Worm (Caenorhabditis elegans) whole organism, mixed stage, embryonic: ENCODE data around the gene sri-57.
"Not testable (repeated sequence)": the region's sequence is repeated elsewhere in the genome, so short reads cannot be mapped to it uniquely, and the experiment has no call there.

Experiments
- bed-3 ChIP-seq: fragments of 200-800 bp; sonication (Bioruptor generic); optimal IDR thresholded peaks from 3 replicates; lab custom pipeline; 2018; ENCODE audit warnings: mild to moderate bottlenecking, missing genetic modification characterization, moderate library complexity, missing compliant biosample characterization
- ceh-39 ChIP-seq: fragments of 150-350 bp; optimal IDR thresholded peaks from 2 replicates; lab custom pipeline; 2014; ENCODE audit warnings: missing biosample characterization, missing genetic modification characterization
- ceh-43 ChIP-seq: fragments of 200-800 bp; sonication (Bioruptor generic); optimal IDR thresholded peaks from 2 replicates; lab custom pipeline; 2018; ENCODE audit warnings: mild to moderate bottlenecking, missing genetic modification characterization, moderate library complexity, missing compliant biosample characterization
- ceh-83 ChIP-seq: fragments of 200-800 bp; sonication (Bioruptor generic); optimal IDR thresholded peaks from 2 replicates; lab custom pipeline; 2018; ENCODE audit warnings: mild to moderate bottlenecking, missing genetic modification characterization, missing compliant biosample characterization
- ces-1 ChIP-seq: fragments of 150-350 bp; optimal IDR thresholded peaks from 2 replicates; lab custom pipeline; 2014; ENCODE audit warnings: missing biosample characterization, missing genetic modification reagents, missing genetic modification characterization
- cnd-1 ChIP-seq: fragments of 200-800 bp; sonication (Bioruptor generic); optimal IDR thresholded peaks from 2 replicates; lab custom pipeline; 2018; ENCODE audit warnings: mild to moderate bottlenecking, missing genetic modification characterization, missing compliant biosample characterization
- ham-2 ChIP-seq: fragments of 200-800 bp; sonication (Bioruptor generic); optimal IDR thresholded peaks from 2 replicates; lab custom pipeline; 2018; ENCODE audit warnings: mild to moderate bottlenecking, missing genetic modification characterization, missing compliant biosample characterization
- hlh-1 ChIP-seq: fragments of 150-350 bp; optimal IDR thresholded peaks from 2 replicates; lab custom pipeline; 2014; ENCODE audit warnings: missing biosample characterization, missing genetic modification reagents, missing genetic modification characterization
- lin-32 ChIP-seq: fragments of 200-800 bp; sonication (Bioruptor generic); optimal IDR thresholded peaks from 2 replicates; lab custom pipeline; 2018; ENCODE audit warnings: mild to moderate bottlenecking, missing genetic modification characterization, missing compliant biosample characterization
- lsy-2 ChIP-seq: fragments of 150-350 bp; optimal IDR thresholded peaks from 2 replicates; lab custom pipeline; 2014; ENCODE audit warnings: missing biosample characterization, missing genetic modification characterization
- mep-1 ChIP-seq: fragments of 150-350 bp; optimal IDR thresholded peaks from 2 replicates; lab custom pipeline; 2017; ENCODE audit warnings: missing biosample characterization, missing genetic modification reagents, missing genetic modification characterization, inconsistent platforms
- nhr-12 ChIP-seq: fragments of 150-350 bp; optimal IDR thresholded peaks from 2 replicates; lab custom pipeline; 2014; ENCODE audit warnings: missing biosample characterization, missing genetic modification characterization
- nhr-2 ChIP-seq: fragments of 150-350 bp; optimal IDR thresholded peaks from 2 replicates; lab custom pipeline; 2014; ENCODE audit warnings: missing biosample characterization, missing genetic modification characterization
- nhr-28 ChIP-seq: fragments of 150-350 bp; optimal IDR thresholded peaks from 2 replicates; lab custom pipeline; 2014; ENCODE audit warnings: missing biosample characterization, missing genetic modification characterization
- pha-4 ChIP-seq: fragments of 150-350 bp; optimal IDR thresholded peaks from 2 replicates; lab custom pipeline; 2018; ENCODE audit warnings: missing biosample characterization, missing genetic modification reagents, missing genetic modification characterization
- sem-2 ChIP-seq: fragments of 200-800 bp; sonication (Bioruptor generic); optimal IDR thresholded peaks from 2 replicates; lab custom pipeline; 2018; ENCODE audit warnings: mild to moderate bottlenecking, missing genetic modification characterization, missing compliant biosample characterization
- snpc-4 ChIP-seq: fragments of 150-350 bp; optimal IDR thresholded peaks from 2 replicates; lab custom pipeline; 2014; ENCODE audit warnings: missing biosample characterization, missing genetic modification characterization
- sptf-1 ChIP-seq: sonication (generic microtip); optimal IDR thresholded peaks from 2 replicates; lab custom pipeline; 2017; ENCODE audit warnings: mild to moderate bottlenecking, missing genetic modification characterization, moderate library complexity, missing compliant biosample characterization
- tbx-8 ChIP-seq: fragments of 200-800 bp; sonication (Bioruptor generic); optimal IDR thresholded peaks from 2 replicates; lab custom pipeline; 2018; ENCODE audit warnings: mild to moderate bottlenecking, missing genetic modification characterization, moderate library complexity, missing compliant biosample characterization
- unc-120 ChIP-seq: sonication (generic microtip); optimal IDR thresholded peaks from 2 replicates; lab custom pipeline; 2017; ENCODE audit warnings: missing genetic modification characterization, missing compliant biosample characterization; ENCODE audit not compliant: poor library complexity, severe bottlenecking
- unc-39 ChIP-seq: fragments of 150-350 bp; optimal IDR thresholded peaks from 2 replicates; lab custom pipeline; 2014; ENCODE audit warnings: missing biosample characterization, missing genetic modification characterization
- unc-62 ChIP-seq: fragments of 150-350 bp; optimal IDR thresholded peaks from 2 replicates; lab custom pipeline; 2014; ENCODE audit warnings: missing biosample characterization, missing genetic modification reagents, missing genetic modification characterization
- zip-8 ChIP-seq: fragments of 150-350 bp; optimal IDR thresholded peaks from 2 replicates; lab custom pipeline; 2014; ENCODE audit warnings: missing biosample characterization, missing genetic modification characterization
- ztf-11 ChIP-seq: fragments of 150-350 bp; optimal IDR thresholded peaks from 2 replicates; lab custom pipeline; 2014; ENCODE audit warnings: missing biosample characterization, missing genetic modification characterization

The sri-57 gene

ce11 chrII:2686985-2687675 lies 14.9 kb upstream of the sri-57 start, which contains the start of the genes sup-9 and nspf-1:
Gene sup-9, minus strand, starts transcription at chrII:2687027.
Gene nspf-1, plus strand, starts transcription at chrII:2687625.
- TF ChIP-seq hlh-1 (tag; lab: Kevin White, UChicago): peak; percentile 34
- no peak for TF ChIP-seq nhr-12 (tag; lab: Kevin White, UChicago)
- peak; percentile 15 for TF ChIP-seq ces-1 (GFP tag; lab: Kevin White, UChicago)
- no peak for TF ChIP-seq ceh-43 (GFP tag; lab: Kevin White, UChicago)
- peak; percentile 48 for TF ChIP-seq unc-120 (tag; lab: Kevin White, UChicago)
- peak; percentile 65 for TF ChIP-seq unc-62 (GFP tag; lab: Kevin White, UChicago)
- TF ChIP-seq snpc-4 (tag; lab: Kevin White, UChicago): no peak
- TF ChIP-seq sem-2 (GFP tag; lab: Kevin White, UChicago): no peak
- no peak for TF ChIP-seq ceh-39 (tag; lab: Kevin White, UChicago)
- no peak for TF ChIP-seq ztf-11 (tag; lab: Kevin White, UChicago)
- TF ChIP-seq sptf-1 (tag; lab: Kevin White, UChicago): no peak
- TF ChIP-seq, all 35 proteins: peak for 4

DNA sequence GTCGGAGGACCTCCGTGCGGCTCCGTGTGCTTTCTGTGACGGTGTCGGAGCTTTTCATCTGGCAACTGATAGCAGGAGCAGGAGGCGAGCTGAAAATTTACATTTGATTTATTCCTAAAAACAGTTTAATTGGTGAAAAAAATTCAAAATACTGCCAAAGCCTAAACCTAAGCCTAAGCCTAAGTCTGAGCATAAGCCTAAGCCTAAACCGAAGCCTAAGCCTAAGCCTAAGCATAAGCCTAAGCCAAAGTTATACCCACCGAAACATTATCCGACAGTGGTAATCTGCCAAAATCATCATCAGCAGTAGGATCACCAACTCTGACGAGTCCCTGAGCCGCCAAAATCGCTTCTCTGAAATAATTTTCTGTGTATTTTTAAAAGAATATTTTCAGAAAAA lies 12.6 kb upstream of the sri-57 start:
- TF ChIP-seq snpc-4 (tag; lab: Kevin White, UChicago): no peak
- no peak for TF ChIP-seq nhr-2 (tag; lab: Kevin White, UChicago)
- TF ChIP-seq bed-3 (GFP tag; lab: Kevin White, UChicago): no peak
- no peak for TF ChIP-seq ces-1 (GFP tag; lab: Kevin White, UChicago)
- no peak for TF ChIP-seq hlh-1 (tag; lab: Kevin White, UChicago)
- no peak for TF ChIP-seq sptf-1 (tag; lab: Kevin White, UChicago)
- no peak for TF ChIP-seq sem-2 (GFP tag; lab: Kevin White, UChicago)
- no peak for TF ChIP-seq tbx-8 (GFP tag; lab: Kevin White, UChicago)
- no peak for TF ChIP-seq cnd-1 (tag; lab: Kevin White, UChicago)
- TF ChIP-seq lin-32: no peak
- no peak for TF ChIP-seq ceh-39 (tag; lab: Kevin White, UChicago)
- TF ChIP-seq ceh-83 (GFP tag; lab: Kevin White, UChicago): no peak
- TF ChIP-seq unc-120 (tag; lab: Kevin White, UChicago): no peak
- no peak for TF ChIP-seq zip-8 (tag; lab: Kevin White, UChicago)
- no peak for TF ChIP-seq pha-4

DNA sequence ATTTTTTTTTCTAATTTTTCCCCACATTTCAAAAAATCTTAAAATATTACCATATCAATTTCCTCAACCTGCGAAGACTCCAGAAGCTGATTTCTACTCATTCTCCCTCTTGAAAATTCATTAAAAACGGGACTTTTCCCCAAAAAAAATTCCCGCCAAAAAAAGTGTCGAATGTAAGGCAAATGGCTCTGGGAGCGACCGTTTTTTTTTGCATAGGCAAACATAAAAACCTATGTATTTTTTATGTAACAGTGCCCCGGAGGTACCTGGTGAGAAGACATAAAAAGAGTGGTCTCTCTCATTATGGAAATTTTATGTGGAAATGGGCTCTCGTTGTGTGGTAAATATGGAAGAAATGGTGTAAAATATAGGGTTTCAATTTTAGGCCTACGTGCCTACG lies 12.0 kb upstream of the sri-57 start, which contains the start of gene ceh-87:
Gene ceh-87, minus strand, starts transcription at position 101 of the 400 bp plus-strand sequence.
- TF ChIP-seq sptf-1 (tag; lab: Kevin White, UChicago): no peak
- TF ChIP-seq tbx-8 (GFP tag; lab: Kevin White, UChicago): no peak
- TF ChIP-seq lsy-2 (tag; lab: Kevin White, UChicago): no peak
- no peak for TF ChIP-seq unc-62 (GFP tag; lab: Kevin White, UChicago)
- TF ChIP-seq cnd-1 (tag; lab: Kevin White, UChicago): no peak
- no peak for TF ChIP-seq hlh-1 (tag; lab: Kevin White, UChicago)
- TF ChIP-seq ham-2 (GFP tag; lab: Kevin White, UChicago): no peak
- TF ChIP-seq lin-32: no peak
- TF ChIP-seq unc-120 (tag; lab: Kevin White, UChicago): no peak
- TF ChIP-seq nhr-28 (tag; lab: Kevin White, UChicago): no peak
- TF ChIP-seq ceh-39 (tag; lab: Kevin White, UChicago): no peak
- TF ChIP-seq unc-39: no peak
- no peak for TF ChIP-seq pha-4
- TF ChIP-seq zip-8 (tag; lab: Kevin White, UChicago): no peak

DNA sequence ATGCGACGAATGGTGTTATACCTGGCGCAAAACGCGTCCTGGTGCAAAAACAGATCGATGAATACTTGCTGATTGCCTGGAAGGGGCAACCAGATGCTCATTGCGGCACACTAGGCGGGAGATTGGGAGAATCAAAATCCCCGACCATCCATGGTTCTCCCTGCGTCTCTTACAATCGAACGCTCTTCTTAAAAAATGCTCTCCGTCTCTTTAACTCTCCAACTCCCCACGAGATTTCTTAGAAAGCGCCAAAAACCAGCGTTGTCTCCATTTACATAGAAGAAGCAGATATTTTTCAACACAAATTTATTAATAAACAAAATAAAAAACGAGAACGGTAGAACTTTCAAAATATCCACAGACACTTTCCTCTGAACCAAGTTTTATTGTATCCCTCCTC lies 8.9 kb upstream of the sri-57 start, which contains the start of gene F34D6.1:
Gene F34D6.1, minus strand, starts transcription at position 101 of the 400 bp plus-strand sequence.
- TF ChIP-seq hlh-1 (tag; lab: Kevin White, UChicago) (no peak), sptf-1 (tag; lab: Kevin White, UChicago) (no peak), ceh-83 (GFP tag; lab: Kevin White, UChicago) (no peak), bed-3 (GFP tag; lab: Kevin White, UChicago) (no peak), tbx-8 (GFP tag; lab: Kevin White, UChicago) (no peak), pha-4 (no peak)

DNA sequence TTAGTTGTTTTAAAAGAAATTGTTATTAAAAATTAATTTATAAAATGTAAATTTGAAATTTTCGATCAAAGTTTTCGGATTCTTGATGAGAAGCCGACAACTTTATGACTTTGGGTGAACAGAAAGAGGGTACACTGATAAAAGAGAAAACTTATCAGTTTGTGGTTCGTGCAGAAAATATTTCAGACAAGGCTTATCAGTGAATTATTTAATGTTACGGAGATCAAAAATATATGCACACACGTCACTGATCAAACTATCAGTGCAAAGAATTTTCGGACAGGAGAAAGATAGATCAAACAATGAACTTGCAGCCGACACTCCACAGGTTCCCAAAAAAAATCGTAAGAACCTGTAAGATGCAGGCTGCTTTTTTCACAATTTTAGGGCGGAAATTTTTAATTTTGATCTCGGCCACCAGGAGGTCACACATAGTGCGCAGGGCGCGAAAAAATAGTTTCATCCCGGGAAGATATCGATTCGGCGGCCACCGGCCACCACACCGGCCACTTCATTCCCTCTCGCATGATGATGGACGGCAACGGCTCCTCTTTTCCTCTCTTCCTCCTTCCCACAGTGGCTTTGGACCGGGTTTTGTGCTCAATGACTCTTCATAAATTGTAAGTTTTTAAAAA lies 5.4 kb upstream of the sri-57 start, which contains the start of gene F22E5.17:
Gene F22E5.17, plus strand, starts transcription at position 508 of the 635 bp plus-strand sequence.
- no peak for TF ChIP-seq unc-39
- TF ChIP-seq nhr-12 (tag; lab: Kevin White, UChicago): no peak

DNA sequence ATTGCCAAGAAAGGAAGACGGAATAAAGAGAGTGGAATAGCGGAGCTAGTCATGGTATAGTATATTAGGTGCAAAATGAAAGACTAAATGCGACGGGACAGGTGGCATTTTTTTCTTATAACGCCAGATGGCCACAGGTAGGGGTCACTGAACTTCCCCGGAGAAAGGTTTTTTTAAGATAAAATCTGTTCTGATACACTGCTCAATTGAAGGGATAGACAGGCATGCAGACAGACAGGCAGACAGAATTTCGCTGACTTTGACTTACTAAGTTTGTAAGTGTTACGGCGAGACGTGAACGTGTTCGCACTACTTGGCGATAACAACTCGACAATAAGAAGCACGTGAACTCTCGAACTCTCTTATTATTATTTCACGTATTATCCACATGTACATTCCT lies 1.3 kb upstream of the sri-57 start, which contains the start of the genes F22E5.20 and F22E5.1:
Gene F22E5.20, minus strand, starts transcription at position 101 of the 400 bp plus-strand sequence.
Gene F22E5.1, plus strand, starts transcription at position 242 of the 400 bp plus-strand sequence.
- not testable (repeated sequence) for TF ChIP-seq mep-1; unc-62 (GFP tag; lab: Kevin White, UChicago); lsy-2 (tag; lab: Kevin White, UChicago)
- TF ChIP-seq, all 35 proteins: peak for 0; not testable (repeated sequence) for 35
